Worm (Caenorhabditis elegans): ENCODE results near the gene R04D3.4.

The R04D3.4 gene

ce11 chrX:13264550-13264949 lies 24.1 kb downstream of the R04D3.4 start (continued):
- TF ChIP-seq unc-130 (tag; optimal IDR thresholded peaks at IDR 0.05) (no peak), aha-1 (tag; optimal IDR thresholded peaks at IDR 0.05) (no peak), mdl-1 (tag; optimal IDR thresholded peaks at IDR 0.05) (peak in 1 of 2 experiments; percentile 44), tlp-1 (tag; optimal IDR thresholded peaks at IDR 0.05) (no peak), nhr-85 (tag) (no peak), ceh-8 (GFP tag; optimal IDR thresholded peaks at IDR 0.05) (no peak), egl-27 (tag; optimal IDR thresholded peaks at IDR 0.05) (no peak), irx-1 (tag; optimal IDR thresholded peaks at IDR 0.05) (peak; percentile 11), lsy-2 (tag; optimal IDR thresholded peaks at IDR 0.05) (peak in 1 of 2 experiments; percentile 25), pax-3 (tag; optimal IDR thresholded peaks at IDR 0.05) (no peak), skn-1 (tag; optimal IDR thresholded peaks at IDR 0.05) (peak; percentile 37), nhr-47 (tag; optimal IDR thresholded peaks at IDR 0.05) (peak; percentile 80), pag-3 (tag; optimal IDR thresholded peaks at IDR 0.05; ENCODE audit: borderline replicate concordance, insufficient read depth) (no peak), C34B4.2 (tag; optimal IDR thresholded peaks at IDR 0.05) (no peak), nhr-20 (tag; optimal IDR thresholded peaks at IDR 0.05) (peak; percentile 68), fkh-8 (tag; optimal IDR thresholded peaks at IDR 0.05) (peak; percentile 12), sptf-1 (tag; optimal IDR thresholded peaks at IDR 0.05) (no peak), mep-1 (tag; optimal IDR thresholded peaks at IDR 0.05) (peak; percentile 51), unc-86 (tag; optimal IDR thresholded peaks at IDR 0.05) (peak; percentile 44), hlh-17 (GFP tag; optimal IDR thresholded peaks at IDR 0.05; ENCODE audit: borderline replicate concordance) (no peak), nhr-237 (tag; optimal IDR thresholded peaks at IDR 0.05) (no peak), lin-39 (tag; optimal IDR thresholded peaks at IDR 0.05) (no peak), F16B12.6 (tag; optimal IDR thresholded peaks at IDR 0.05) (no peak), xbp-1 (tag; optimal IDR thresholded peaks at IDR 0.05) (peak; percentile 43), ceh-82 (tag; optimal IDR thresholded peaks at IDR 0.05) (peak in 2 of 3 experiments; percentile 30 to 45), efl-1 (optimal IDR thresholded peaks at IDR 0.05) (peak in 1 of 2 experiments; percentile 1), efl-1 (GFP tag; optimal IDR thresholded peaks at IDR 0.05 in 1 of 2) (peak in 1 of 2 experiments; percentile 58), mab-9 (GFP tag; IDR thresholded peaks at IDR 0.05) (no peak; the same call in 1 of the 2 replicates), fos-1 (tag; optimal IDR thresholded peaks at IDR 0.05) (peak; percentile 43), snu-23 (GFP tag; optimal IDR thresholded peaks at IDR 0.05) (peak; percentile 69), lin-15B (tag; optimal IDR thresholded peaks at IDR 0.05) (no peak), nhr-71 (tag; optimal IDR thresholded peaks at IDR 0.05) (peak; percentile 68), lir-3 (tag; optimal IDR thresholded peaks at IDR 0.05; ENCODE audit: poor library complexity) (peak; percentile 20), C16A3.4 (tag; optimal IDR thresholded peaks at IDR 0.05) (peak; percentile 37)

- no peak for TF ChIP-seq lin-35 (GFP tag; optimal IDR thresholded peaks at IDR 0.05)
- TF ChIP-seq fkh-4 (tag; optimal IDR thresholded peaks at IDR 0.05; ENCODE audit: borderline replicate concordance), result no peak
- TF ChIP-seq ama-1 (optimal IDR thresholded peaks at IDR 0.05), result no peak
- no peak for TF ChIP-seq sox-4 (tag; optimal IDR thresholded peaks at IDR 0.05)
- no peak for TF ChIP-seq unc-62 (GFP tag; optimal IDR thresholded peaks at IDR 0.05)
- TF ChIP-seq nhr-47 (tag; optimal IDR thresholded peaks at IDR 0.05), result no peak
- no peak for TF ChIP-seq jun-1 (tag; optimal IDR thresholded peaks at IDR 0.05)
- TF ChIP-seq egl-13 (tag; optimal IDR thresholded peaks at IDR 0.05), result no peak
- TF ChIP-seq pax-3 (tag; optimal IDR thresholded peaks at IDR 0.05), result no peak
- TF ChIP-seq pag-3 (tag; optimal IDR thresholded peaks at IDR 0.05; ENCODE audit: borderline replicate concordance, insufficient read depth), result no peak
- TF ChIP-seq nhr-19 (GFP tag; conservative IDR thresholded peaks at IDR 0.05), result no peak
Observed at ce11 chrX:13262195-13262594, 26.4 kb downstream of the R04D3.4 start, which contains the start of gene K09A11.1. TSS of gene K09A11.1 (plus strand) at chrX:13262495.

All from whole organism, L1 larva.